Worm (Caenorhabditis elegans) whole organism, mixed stage, embryonic: ENCODE measurements around the gene H40L08.9.

Source experiments
- flh-1 ChIP-seq: fragments of 200-800 bp; sonication (Bioruptor generic); optimal IDR thresholded peaks from 2 replicates; lab custom pipeline; 2018; ENCODE audit warnings: mild to moderate bottlenecking, missing genetic modification characterization, moderate library complexity, missing compliant biosample characterization
- nhr-12 ChIP-seq: fragments of 150-350 bp; optimal IDR thresholded peaks from 2 replicates; lab custom pipeline; 2014; ENCODE audit warnings: missing biosample characterization, missing genetic modification characterization
- nhr-237 ChIP-seq: fragments of 150-350 bp; optimal IDR thresholded peaks from 2 replicates; lab custom pipeline; 2014; ENCODE audit warnings: missing biosample characterization, missing genetic modification characterization

- TF ChIP-seq nhr-237 (tag; lab: Kevin White, UChicago) (no peak), nhr-12 (no peak), flh-1 (GFP tag; lab: Kevin White, UChicago) (no peak)
These were observed 1.1 kb downstream of the H40L08.9 start for ce11 chrX:15075170-15075569.
